Fruit fly (Drosophila melanogaster) whole organism, embryonic: ENCODE results near the gene SdicC.
A peak's percentile ranks its signal among the peaks of the same experiment; 100 is the strongest.

Experiments used
- Bteb2 ChIP-seq: fragments of 200-800 bp; sonication (Bioruptor generic); optimal IDR thresholded peaks from 2 replicates; lab custom pipeline; 2016; ENCODE audit warnings: missing biosample characterization, missing genetic modification characterization
- CG10565 ChIP-seq: fragments of 200-800 bp; sonication (Bioruptor generic); optimal IDR thresholded peaks from 3 replicates; lab custom pipeline; 2016; ENCODE audit warnings: missing biosample characterization, mild to moderate bottlenecking, missing genetic modification characterization
- CG13424 ChIP-seq: fragments of 200-800 bp; sonication (Bioruptor generic); optimal IDR thresholded peaks from 2 replicates; lab custom pipeline; 2019; ENCODE audit warnings: missing biosample characterization, mild to moderate bottlenecking, missing genetic modification characterization, moderate library complexity
- CG13624 ChIP-seq: fragments of 200-800 bp; sonication (Bioruptor generic); optimal IDR thresholded peaks from 2 replicates; lab custom pipeline; 2016; ENCODE audit warnings: missing biosample characterization, missing genetic modification characterization
- CG14441 ChIP-seq: fragments of 200-800 bp; sonication (Bioruptor generic); IDR thresholded peaks from 2 replicates; pipeline ENCODE4 v1.3.6; 2022; ENCODE audit warnings: missing biosample characterization, missing genetic modification characterization
- CG14710 ChIP-seq: fragments of 200-800 bp; sonication (Bioruptor generic); optimal IDR thresholded peaks from 3 replicates; lab custom pipeline; 2019; ENCODE audit warnings: missing biosample characterization, mild to moderate bottlenecking, missing genetic modification characterization, moderate library complexity
- CG14965 ChIP-seq: fragments of 200-800 bp; sonication (Bioruptor generic); optimal IDR thresholded peaks from 2 replicates; lab custom pipeline; 2016; ENCODE audit warnings: missing biosample characterization, missing genetic modification characterization, borderline replicate concordance
- CG16863 ChIP-seq: fragments of 200-800 bp; sonication (Bioruptor generic); optimal IDR thresholded peaks from 3 replicates; lab custom pipeline; 2016; ENCODE audit warnings: missing biosample characterization, missing genetic modification characterization
- CG17612 ChIP-seq: fragments of 200-800 bp; sonication (Bioruptor generic); IDR thresholded peaks from 2 replicates; pipeline ENCODE4 v1.3.6; 2022; ENCODE audit warnings: missing biosample characterization, missing genetic modification characterization
- CG18599 ChIP-seq: fragments of 200-800 bp; sonication (Bioruptor generic); optimal IDR thresholded peaks from 3 replicates; lab custom pipeline; 2017; ENCODE audit warnings: missing biosample characterization, missing genetic modification characterization, mild to moderate bottlenecking, moderate library complexity, missing genetic modification reagents
- CG2889 ChIP-seq: fragments of 200-800 bp; sonication (Bioruptor generic); IDR thresholded peaks from 3 replicates; pipeline ENCODE4 v1.3.6; 2022; ENCODE audit warnings: missing biosample characterization, missing genetic modification characterization
- CG32772 ChIP-seq: fragments of 200-800 bp; sonication (Bioruptor generic); IDR thresholded peaks from 2 replicates; pipeline ENCODE4 v1.3.6; 2022; ENCODE audit warnings: missing biosample characterization, missing genetic modification characterization
- CG3726 ChIP-seq: fragments of 200-800 bp; sonication (Bioruptor generic); IDR thresholded peaks from 3 replicates; pipeline ENCODE4, ENCODE4 v1.3.6; 2022; ENCODE audit warnings: missing biosample characterization, missing genetic modification characterization
- CG4360 ChIP-seq: fragments of 200-800 bp; sonication (Bioruptor generic); IDR thresholded peaks from 2 replicates; pipeline ENCODE4 v1.3.6; 2022; ENCODE audit warnings: missing biosample characterization, missing genetic modification characterization
- CG4707 ChIP-seq: fragments of 200-800 bp; sonication (Bioruptor generic); optimal IDR thresholded peaks from 2 replicates; lab custom pipeline; 2018; ENCODE audit warnings: missing biosample characterization, mild to moderate bottlenecking, missing genetic modification characterization, moderate library complexity
- CG5245 ChIP-seq: fragments of 200-800 bp; sonication (Bioruptor generic); optimal IDR thresholded peaks from 3 replicates; lab custom pipeline; 2016; ENCODE audit warnings: missing biosample characterization, missing genetic modification characterization
- CG6689 ChIP-seq: fragments of 200-800 bp; sonication (Bioruptor generic); IDR thresholded peaks from 2 replicates; pipeline ENCODE4 v1.3.6; 2022; ENCODE audit warnings: missing biosample characterization, missing genetic modification characterization
- CG7745 ChIP-seq: fragments of 200-800 bp; sonication (Bioruptor generic); optimal IDR thresholded peaks from 2 replicates; lab custom pipeline; 2018; ENCODE audit warnings: missing biosample characterization, mild to moderate bottlenecking, missing genetic modification characterization, moderate library complexity
- CG7963 ChIP-seq: fragments of 200-800 bp; sonication (Bioruptor generic); IDR thresholded peaks from 3 replicates; pipeline ENCODE4 v1.3.6; 2022; ENCODE audit warnings: missing biosample characterization, missing genetic modification characterization; ENCODE audit not compliant: partially characterized antibody
- CG9797 ChIP-seq: fragments of 200-800 bp; sonication (Bioruptor generic); optimal IDR thresholded peaks from 3 replicates; lab custom pipeline; 2018; ENCODE audit warnings: missing biosample characterization, mild to moderate bottlenecking, missing genetic modification characterization
- CHES-1-like ChIP-seq: fragments of 200-800 bp; sonication (Bioruptor generic); optimal IDR thresholded peaks from 2 replicates; lab custom pipeline; 2016; ENCODE audit warnings: missing biosample characterization, missing genetic modification characterization
- CTCF ChIP-seq: fragments of 200-800 bp; sonication (Bioruptor generic); optimal IDR thresholded peaks from 2 replicates; lab custom pipeline; 2017; ENCODE audit warnings: missing biosample characterization, mild to moderate bottlenecking, missing genetic modification characterization, moderate library complexity
- Dbx ChIP-seq: fragments of 200-800 bp; sonication (Bioruptor generic); IDR thresholded peaks from 3 replicates; pipeline ENCODE4 v1.3.6; 2022; ENCODE audit warnings: missing biosample characterization, missing genetic modification characterization
- Dll ChIP-seq: fragments of 200-800 bp; sonication (Bioruptor generic); IDR thresholded peaks from 4 replicates; pipeline ENCODE4 v1.3.6; 2022; ENCODE audit warnings: missing biosample characterization, missing genetic modification characterization; ENCODE audit not compliant: partially characterized antibody
- Dp ChIP-seq: fragments of 200-800 bp; sonication (Bioruptor generic); optimal IDR thresholded peaks from 2 replicates; lab custom pipeline; 2018; ENCODE audit warnings: missing biosample characterization, mild to moderate bottlenecking, missing genetic modification characterization, moderate library complexity
- E2f1 ChIP-seq: fragments of 200-800 bp; sonication (Bioruptor generic); IDR thresholded peaks from 2 replicates; pipeline ENCODE4 v1.3.6; 2022; ENCODE audit warnings: missing biosample characterization, missing genetic modification characterization
- Fer2 ChIP-seq: fragments of 200-800 bp; sonication (Bioruptor generic); optimal IDR thresholded peaks from 2 replicates; lab custom pipeline; 2018; ENCODE audit warnings: missing biosample characterization, mild to moderate bottlenecking, missing genetic modification characterization, moderate library complexity
- GATAe ChIP-seq: fragments of 200-800 bp; sonication (Bioruptor generic); conservative IDR thresholded peaks from 2 replicates; pipeline ENCODE4 v1.3.6; 2022; ENCODE audit warnings: missing biosample characterization, missing genetic modification characterization
- Hand ChIP-seq: fragments of 200-800 bp; sonication (Bioruptor generic); optimal IDR thresholded peaks from 2 replicates; lab custom pipeline; 2017; ENCODE audit warnings: mild to moderate bottlenecking, missing biosample characterization, missing genetic modification reagents, missing genetic modification characterization
- Hr3 ChIP-seq: fragments of 200-800 bp; sonication (Bioruptor generic); optimal IDR thresholded peaks from 3 replicates; lab custom pipeline; 2016; ENCODE audit warnings: missing biosample characterization, missing genetic modification characterization
- MTF-1 ChIP-seq: fragments of 200-800 bp; sonication (Bioruptor generic); optimal IDR thresholded peaks from 2 replicates; lab custom pipeline; 2018; ENCODE audit warnings: missing biosample characterization, mild to moderate bottlenecking, missing genetic modification characterization, borderline replicate concordance
- Neu2 ChIP-seq: fragments of 200-800 bp; sonication (Bioruptor generic); optimal IDR thresholded peaks from 3 replicates; lab custom pipeline; 2016; ENCODE audit warnings: missing biosample characterization, missing genetic modification characterization, borderline replicate concordance
- Nf-YB ChIP-seq: fragments of 200-800 bp; sonication (Bioruptor generic); optimal IDR thresholded peaks from 3 replicates; lab custom pipeline; 2019; ENCODE audit warnings: missing biosample characterization, mild to moderate bottlenecking, missing genetic modification characterization, moderate library complexity
- NfI ChIP-seq: fragments of 200-800 bp; sonication (Bioruptor generic); optimal IDR thresholded peaks from 3 replicates; lab custom pipeline; 2018; ENCODE audit warnings: missing biosample characterization, mild to moderate bottlenecking, missing genetic modification characterization, moderate library complexity
- Rfx ChIP-seq: fragments of 200-800 bp; sonication (Bioruptor generic); IDR thresholded peaks from 2 replicates; pipeline ENCODE4 v1.3.6; 2022; ENCODE audit warnings: missing biosample characterization, missing genetic modification characterization
- Sox102F ChIP-seq: fragments of 200-800 bp; sonication (Bioruptor generic); optimal IDR thresholded peaks from 2 replicates; lab custom pipeline; 2018; ENCODE audit warnings: missing biosample characterization, mild to moderate bottlenecking, missing genetic modification characterization, moderate library complexity
- Spps ChIP-seq: fragments of 200-800 bp; sonication (Bioruptor generic); optimal IDR thresholded peaks from 2 replicates; lab custom pipeline; 2018; ENCODE audit warnings: missing biosample characterization, mild to moderate bottlenecking, missing genetic modification characterization
- Vsx1 ChIP-seq: fragments of 200-800 bp; sonication (Bioruptor generic); optimal IDR thresholded peaks from 2 replicates; lab custom pipeline; 2017; ENCODE audit warnings: missing biosample characterization, mild to moderate bottlenecking, missing genetic modification characterization, missing genetic modification reagents
- ara ChIP-seq: fragments of 200-800 bp; sonication (Bioruptor generic); IDR thresholded peaks from 2 replicates; pipeline ENCODE4 v1.3.6; 2022; ENCODE audit warnings: missing biosample characterization, missing genetic modification characterization
- bsh ChIP-seq, 2 experiments: fragments of 200-800 bp; sonication (Bioruptor generic); optimal IDR thresholded peaks; 2 replicates each; lab custom pipeline; 2017 to 2018; ENCODE audit warnings: mild to moderate bottlenecking in 2 of 2, missing biosample characterization in 2 of 2, missing genetic modification characterization in 2 of 2, moderate library complexity in 1 of 2
- fd96Cb ChIP-seq: fragments of 200-800 bp; sonication (Bioruptor generic); optimal IDR thresholded peaks from 2 replicates; lab custom pipeline; 2018; ENCODE audit warnings: missing biosample characterization, mild to moderate bottlenecking, missing genetic modification characterization, moderate library complexity
- grau ChIP-seq: fragments of 200-800 bp; optimal IDR thresholded peaks from 3 replicates; lab custom pipeline; 2019; ENCODE audit warnings: missing biosample characterization, mild to moderate bottlenecking, missing genetic modification characterization, moderate library complexity
- lov ChIP-seq, 2 experiments: fragments of 200-800 bp in 1 of 2; fragments of >200 bp in 1 of 2; sonication (Bioruptor generic) in 1 of 2; IDR thresholded peaks in 1 of 2; optimal IDR thresholded peaks in 1 of 2; 2 replicates in 1 of 2; 3 replicates in 1 of 2; pipeline versions ENCODE4 v1.3.6 to Lab custom; 2017 to 2022; ENCODE audit warnings: missing biosample characterization in 1 of 2, missing genetic modification characterization in 1 of 2
- run ChIP-seq: fragments of 200-800 bp; sonication (Bioruptor generic); optimal IDR thresholded peaks from 3 replicates; lab custom pipeline; 2018; ENCODE audit warnings: missing biosample characterization, mild to moderate bottlenecking, missing genetic modification characterization
- sc ChIP-seq, 3 experiments: fragments of >200 bp in 2 of 3; fragments of 200-800 bp in 1 of 3; sonication (Bioruptor generic) in 1 of 3; optimal IDR thresholded peaks; 2 replicates in 2 of 3; 3 replicates in 1 of 3; lab custom pipeline; 2017; ENCODE audit warnings: mild to moderate bottlenecking in 1 of 3, missing biosample characterization in 1 of 3, missing genetic modification characterization in 1 of 3, missing genetic modification reagents in 1 of 3
- sima ChIP-seq: fragments of 200-800 bp; sonication (Bioruptor generic); optimal IDR thresholded peaks from 2 replicates; lab custom pipeline; 2016; ENCODE audit warnings: missing biosample characterization, missing genetic modification characterization
- sob ChIP-seq: fragments of 200-800 bp; sonication (Bioruptor generic); IDR thresholded peaks from 2 replicates; pipeline ENCODE4 v1.3.6; 2022; ENCODE audit warnings: missing biosample characterization, missing genetic modification characterization
- ssp ChIP-seq: fragments of 200-800 bp; sonication (Bioruptor generic); IDR thresholded peaks from 2 replicates; pipeline ENCODE4 v1.3.6; 2022; ENCODE audit warnings: missing biosample characterization, missing genetic modification characterization
- stwl ChIP-seq: fragments of 200-800 bp; sonication (Bioruptor generic); optimal IDR thresholded peaks from 3 replicates; lab custom pipeline; 2018; ENCODE audit warnings: missing biosample characterization, mild to moderate bottlenecking, missing genetic modification characterization, moderate library complexity

SdicC gene

dm6 chrX:20165773-20166412, 51.2 kb downstream of the SdicC start, which contains the start of gene Phf7 (continued):
- TF ChIP-seq Fer2 (no peak), Nf-YB (GFP tag; lab: Kevin White, UChicago) (no peak), fd96Cb (tag; lab: Kevin White, UChicago) (no peak), sc (optimal IDR thresholded peaks at IDR 0.05; lab: Kevin White, UChicago) (no peak), sc (GFP tag; optimal IDR thresholded peaks at IDR 0.05; lab: Kevin White, UChicago) (no peak), CG32772 (no peak), Bteb2 (GFP tag; lab: Kevin White, UChicago) (no peak), GATAe (GFP tag; lab: Robert Waterston, UW) (no peak), CG14710 (peak; percentile 38), CG14965 (no peak), CG6689 (GFP tag; lab: Robert Waterston, UW) (no peak), Hr3 (GFP tag; lab: Kevin White, UChicago) (no peak), Neu2 (GFP tag; lab: Kevin White, UChicago) (no peak), grau (tag; lab: Kevin White, UChicago) (no peak), CG4707 (no peak), CG13624 (peak; percentile 22), lov (optimal IDR thresholded peaks at IDR 0.05; lab: Kevin White, UChicago) (no peak), lov (GFP tag; IDR thresholded peaks at IDR 0.05; lab: Robert Waterston, UW) (no peak), CG13424 (tag; lab: Kevin White, UChicago) (no peak), sima (GFP tag; lab: Kevin White, UChicago) (no peak), CG9797 (GFP tag; lab: Kevin White, UChicago) (peak; percentile 15), CG16863 (GFP tag; lab: Kevin White, UChicago) (no peak), run (tag; lab: Kevin White, UChicago) (no peak), CG7745 (tag; lab: Kevin White, UChicago) (no peak), CG17612 (GFP tag; lab: Robert Waterston, UW) (no peak), Rfx (peak; percentile 15; the same call in 1 of the 2 replicates), CG5245 (GFP tag; lab: Kevin White, UChicago) (no peak), CG14441 (GFP tag; lab: Robert Waterston, UW) (no peak), E2f1 (GFP tag; lab: Robert Waterston, UW) (no peak), ssp (GFP tag; lab: Robert Waterston, UW) (peak; percentile 78), Dbx (GFP tag; lab: Robert Waterston, UW) (no peak), Dll (peak; percentile 66; the same call in 3 of the 4 replicates), Sox102F (no peak), NfI (GFP tag; lab: Kevin White, UChicago) (no peak), bsh (GFP tag; optimal IDR thresholded peaks at IDR 0.05; lab: Kevin White, UChicago) (no peak), CG18599 (no peak), Spps (tag; lab: Kevin White, UChicago) (no peak), sob (GFP tag; lab: Robert Waterston, UW) (0 out of 2 replicates have a peak, but pooled peaks have one; percentile 10), CG4360 (no peak), stwl (tag; lab: Kevin White, UChicago) (peak; percentile 74), Dp (GFP tag; lab: Kevin White, UChicago) (peak; percentile 64), Vsx1 (GFP tag; lab: Kevin White, UChicago) (no peak), CG2889 (GFP tag; lab: Robert Waterston, UW) (no peak), Hand (GFP tag; lab: Kevin White, UChicago) (no peak), CTCF (no peak), CG3726 (no peak), CHES-1-like (GFP tag; lab: Kevin White, UChicago) (no peak), MTF-1 (GFP tag; lab: Kevin White, UChicago) (no peak), CG10565 (GFP tag; lab: Kevin White, UChicago) (no peak), CG7963 (GFP tag; lab: Robert Waterston, UW) (peak; percentile 52; the same call in 1 of the 3 replicates), ara (GFP tag; lab: Robert Waterston, UW) (no peak)
